Worm (Caenorhabditis elegans): ENCODE data around the gene oac-55.

DNA sequence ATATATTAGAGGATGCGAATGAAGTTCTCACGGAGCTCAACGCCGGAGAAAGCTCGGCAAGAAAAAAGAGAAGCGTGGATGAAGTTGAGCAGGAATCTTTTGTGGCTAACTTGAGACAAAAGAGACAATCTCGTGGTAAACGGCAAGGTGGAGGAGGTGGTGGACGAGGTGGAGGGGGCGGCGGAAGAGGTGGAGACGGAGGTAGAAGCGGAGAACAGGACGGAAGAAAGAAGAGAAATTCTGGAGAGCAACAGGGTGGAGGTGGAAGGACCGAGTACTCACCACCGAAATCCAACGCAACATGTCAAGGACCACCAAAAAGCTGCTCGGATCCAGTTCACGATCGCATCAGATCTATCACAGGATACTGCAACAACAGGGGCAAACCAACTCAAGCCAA, 29.5 kb downstream of the oac-55 start:
- TF ChIP-seq nhr-77 (tag; optimal IDR thresholded peaks at IDR 0.05) (no peak), egl-27 (tag; optimal IDR thresholded peaks at IDR 0.05) (no peak), egl-5 (tag; optimal IDR thresholded peaks at IDR 0.05) (no peak), daf-12 (tag; optimal IDR thresholded peaks at IDR 0.05) (no peak), elt-2 (tag; optimal IDR thresholded peaks at IDR 0.05) (no peak), ceh-16 (tag; optimal IDR thresholded peaks at IDR 0.05) (no peak), pha-4 (tag; optimal IDR thresholded peaks at IDR 0.05) (no peak), nhr-76 (tag; optimal IDR thresholded peaks at IDR 0.05) (no peak), snpc-4 (tag; optimal IDR thresholded peaks at IDR 0.05) (no peak), unc-39 (tag; optimal IDR thresholded peaks at IDR 0.05) (no peak)

Data from whole organism, L3 larva.